Worm (Caenorhabditis elegans) whole organism, L1 larva: ENCODE measurements around the gene hlh-19.

Experiments
- fkh-10 ChIP-seq: sonication (generic microtip); optimal IDR thresholded peaks from 2 replicates; lab custom pipeline; 2017; ENCODE audit warnings: missing biosample characterization, missing genetic modification reagents, missing genetic modification characterization
- fos-1 ChIP-seq: fragments of 150-350 bp; optimal IDR thresholded peaks from 2 replicates; lab custom pipeline; 2014; ENCODE audit warnings: missing biosample characterization, missing genetic modification characterization
- jun-1 ChIP-seq: fragments of 150-350 bp; optimal IDR thresholded peaks from 2 replicates; lab custom pipeline; 2014; ENCODE audit warnings: missing biosample characterization, missing genetic modification reagents, missing genetic modification characterization
- lin-13 ChIP-seq: fragments of 150-350 bp; optimal IDR thresholded peaks from 2 replicates; lab custom pipeline; 2014; ENCODE audit warnings: missing biosample characterization, missing genetic modification reagents, missing genetic modification characterization
- nhr-12 ChIP-seq: sonication (generic microtip); optimal IDR thresholded peaks from 2 replicates; lab custom pipeline; 2017; ENCODE audit warnings: missing biosample characterization, missing genetic modification characterization
- nhr-47 ChIP-seq: sonication (generic microtip); optimal IDR thresholded peaks from 2 replicates; lab custom pipeline; 2016; ENCODE audit warnings: mild to moderate bottlenecking, missing genetic modification characterization, moderate library complexity, missing compliant biosample characterization
- nhr-85 ChIP-seq: sonication (generic microtip); peaks from one replicate; lab custom pipeline; 2016; ENCODE audit warnings: missing genetic modification characterization, inconsistent platforms, missing compliant biosample characterization
- nhr-90 ChIP-seq: sonication (generic microtip); optimal IDR thresholded peaks from 2 replicates; lab custom pipeline; 2016; ENCODE audit warnings: mild to moderate bottlenecking, missing genetic modification characterization, missing compliant biosample characterization; ENCODE audit not compliant: poor library complexity
- tlp-1 ChIP-seq: fragments of 150-350 bp; optimal IDR thresholded peaks from 2 replicates; lab custom pipeline; 2014; ENCODE audit warnings: missing biosample characterization, missing genetic modification characterization

- no peak for TF ChIP-seq fkh-10 (GFP tag; lab: Kevin White, UChicago)
- TF ChIP-seq nhr-12 (tag; lab: Kevin White, UChicago): no peak
- TF ChIP-seq tlp-1 (tag; lab: Kevin White, UChicago): no peak
- TF ChIP-seq nhr-47 (tag; lab: Kevin White, UChicago): no peak
- TF ChIP-seq nhr-85 (tag; lab: Kevin White, UChicago): no peak
- no peak for TF ChIP-seq fos-1
- TF ChIP-seq lin-13 (GFP tag; lab: Kevin White, UChicago): no peak
- no peak for TF ChIP-seq jun-1
- no peak for TF ChIP-seq nhr-90
These were observed 32.6 kb downstream of the hlh-19 start for ce11 chrX:524498-524897.
